Fruit fly (Drosophila melanogaster) Kc167 (cell line): ENCODE data around the gene Pglym78.

Experiments used
- Myc ChIP-seq: fragments of >200 bp; optimal IDR thresholded peaks from 2 replicates; lab custom pipeline; 2017; ENCODE audit warnings: missing external identifiers
- h ChIP-seq: fragments of >200 bp; optimal IDR thresholded peaks from 3 replicates; lab custom pipeline; 2018; ENCODE audit warnings: missing external identifiers

DNA sequence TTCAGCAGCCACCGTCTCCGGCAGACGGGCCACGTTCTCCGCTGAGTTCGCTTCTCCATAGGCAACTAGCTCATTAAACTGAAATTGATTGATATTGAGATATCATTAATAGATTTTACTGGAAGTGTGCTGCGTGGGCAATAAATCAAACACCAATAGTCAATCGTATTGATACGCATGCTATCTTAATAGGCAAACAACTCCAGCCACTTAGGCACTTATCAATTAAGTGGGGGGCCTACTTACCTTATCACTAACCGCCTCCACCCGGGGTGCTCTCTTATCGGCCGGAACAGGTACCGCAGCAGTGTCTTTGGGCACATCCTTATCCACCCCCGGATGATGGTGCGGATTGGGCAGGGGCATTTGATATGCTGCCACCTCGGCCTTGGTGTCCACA is 36.3 kb upstream of the Pglym78 start:
- TF ChIP-seq h (lab: Kevin White, UChicago) (no peak), Myc (lab: Kevin White, UChicago) (no peak)
